Worm (Caenorhabditis elegans): Measurements from ENCODE around the gene sma-2.

The sma-2 gene

DNA sequence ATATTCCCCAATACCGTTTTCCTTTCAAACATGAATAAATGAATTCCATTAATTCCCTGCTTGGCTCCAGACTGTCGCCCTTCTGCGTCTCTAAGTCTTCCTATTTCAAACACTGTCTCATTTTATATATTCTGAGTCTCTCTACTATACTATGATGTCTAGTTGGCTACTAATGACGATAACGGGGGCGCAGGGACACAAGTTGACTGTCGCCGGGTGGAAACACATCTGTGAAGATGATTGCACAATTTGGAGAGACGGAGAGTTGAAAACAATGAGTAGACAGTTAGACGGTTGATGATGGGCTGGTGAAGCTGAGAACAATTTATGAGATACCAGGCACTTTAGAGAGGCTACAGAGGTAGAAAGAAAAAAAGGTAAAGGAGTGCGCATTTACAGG is at the start of gene sma-2:
sma-2 (plus strand) TSS at position 194 of the 400 bp plus-strand sequence.
- TF ChIP-seq mxl-1 (tag; optimal IDR thresholded peaks at IDR 0.05) (no peak), hrde-1 (tag; optimal IDR thresholded peaks at IDR 0.05; ENCODE audit: borderline replicate concordance) (no peak), rec-8 (tag; optimal IDR thresholded peaks at IDR 0.05) (no peak), chd-7 (tag; optimal IDR thresholded peaks at IDR 0.05) (peak; percentile 54), egl-18 (GFP tag; IDR thresholded peaks at IDR 0.05) (no peak), nhr-27 (tag; optimal IDR thresholded peaks at IDR 0.05) (no peak), tbx-9 (tag; optimal IDR thresholded peaks at IDR 0.05; ENCODE audit: borderline replicate concordance) (no peak), ceh-91 (GFP tag; IDR thresholded peaks at IDR 0.05) (no peak), pbrm-1 (GFP tag; IDR thresholded peaks at IDR 0.05) (no peak), lsl-1 (GFP tag; optimal IDR thresholded peaks at IDR 0.05) (no peak), F39B2.1 (GFP tag; IDR thresholded peaks at IDR 0.05) (no peak), sptf-2 (GFP tag; optimal IDR thresholded peaks at IDR 0.05) (no peak), nfya-2 (GFP tag; IDR thresholded peaks at IDR 0.05) (no peak), snpc-1.1 (tag; optimal IDR thresholded peaks at IDR 0.05; ENCODE audit: insufficient read depth) (no peak), lin-54 (GFP tag; optimal IDR thresholded peaks at IDR 0.05) (no peak), efl-1 (GFP tag; optimal IDR thresholded peaks at IDR 0.05) (no peak), snpc-1.3 (tag; optimal IDR thresholded peaks at IDR 0.05; ENCODE audit: insufficient read depth) (no peak), dpff-1 (tag; optimal IDR thresholded peaks at IDR 0.05) (no peak), B0019.2 (GFP tag; conservative IDR thresholded peaks at IDR 0.05) (no peak), mcd-1 (GFP tag; IDR thresholded peaks at IDR 0.05) (no peak), dox-1 (GFP tag; IDR thresholded peaks at IDR 0.05) (no peak; the same call in 1 of the 2 replicates), ztf-22 (GFP tag; optimal IDR thresholded peaks at IDR 0.05) (peak; percentile 27), hsf-1 (GFP tag; IDR thresholded peaks at IDR 0.05) (no peak), aptf-2 (GFP tag; conservative IDR thresholded peaks at IDR 0.05) (no peak), K11D2.4 (GFP tag; IDR thresholded peaks at IDR 0.05) (no peak), nfya-1 (tag; optimal IDR thresholded peaks at IDR 0.05; ENCODE audit: borderline replicate concordance, insufficient read depth) (no peak), rpc-1 (optimal IDR thresholded peaks at IDR 0.05) (no peak), rpc-1 (tag; optimal IDR thresholded peaks at IDR 0.05) (no peak), cebp-2 (GFP tag; IDR thresholded peaks at IDR 0.05) (no peak), tlf-1 (GFP tag; optimal IDR thresholded peaks at IDR 0.05) (no peak), lin-35 (GFP tag; optimal IDR thresholded peaks at IDR 0.05) (no peak), let-607 (tag; optimal IDR thresholded peaks at IDR 0.05) (peak; percentile 24 to 30), hmg-1.2 (GFP tag; IDR thresholded peaks at IDR 0.05) (peak; percentile 85), xnd-1 (tag; optimal IDR thresholded peaks at IDR 0.05) (no peak), him-1 (tag; optimal IDR thresholded peaks at IDR 0.05) (no peak), nhr-80 (tag; optimal IDR thresholded peaks at IDR 0.05) (peak; percentile 93), madf-10 (tag; optimal IDR thresholded peaks at IDR 0.05) (peak; percentile 25), T07F8.4 (tag; optimal IDR thresholded peaks at IDR 0.05) (no peak), lir-1 (GFP tag; conservative IDR thresholded peaks at IDR 0.05) (0 out of 2 replicates have a peak, but pooled peaks have one; percentile 6), Y56A3A.18 (GFP tag; IDR thresholded peaks at IDR 0.05) (no peak), ceh-100 (GFP tag; IDR thresholded peaks at IDR 0.05) (no peak), zim-3 (tag; optimal IDR thresholded peaks at IDR 0.05) (no peak), nfyb-1 (GFP tag; IDR thresholded peaks at IDR 0.05) (0 out of 2 replicates have a peak, but pooled peaks have one; percentile 33), B0035.1 (tag; optimal IDR thresholded peaks at IDR 0.05) (no peak), dpl-1 (GFP tag; optimal IDR thresholded peaks at IDR 0.05) (no peak), ZK185.1 (tag; optimal IDR thresholded peaks at IDR 0.05; ENCODE audit: poor library complexity, severe bottlenecking) (peak; percentile 33), bed-2 (GFP tag; IDR thresholded peaks at IDR 0.05) (no peak), egrh-3 (GFP tag; IDR thresholded peaks at IDR 0.05) (no peak)

All from whole organism, young adult.